Fruit fly (Drosophila melanogaster): ENCODE data around the gene Uggt.
A peak's percentile ranks its signal among the peaks of the same experiment; 100 is the strongest.

The Uggt gene

DNA sequence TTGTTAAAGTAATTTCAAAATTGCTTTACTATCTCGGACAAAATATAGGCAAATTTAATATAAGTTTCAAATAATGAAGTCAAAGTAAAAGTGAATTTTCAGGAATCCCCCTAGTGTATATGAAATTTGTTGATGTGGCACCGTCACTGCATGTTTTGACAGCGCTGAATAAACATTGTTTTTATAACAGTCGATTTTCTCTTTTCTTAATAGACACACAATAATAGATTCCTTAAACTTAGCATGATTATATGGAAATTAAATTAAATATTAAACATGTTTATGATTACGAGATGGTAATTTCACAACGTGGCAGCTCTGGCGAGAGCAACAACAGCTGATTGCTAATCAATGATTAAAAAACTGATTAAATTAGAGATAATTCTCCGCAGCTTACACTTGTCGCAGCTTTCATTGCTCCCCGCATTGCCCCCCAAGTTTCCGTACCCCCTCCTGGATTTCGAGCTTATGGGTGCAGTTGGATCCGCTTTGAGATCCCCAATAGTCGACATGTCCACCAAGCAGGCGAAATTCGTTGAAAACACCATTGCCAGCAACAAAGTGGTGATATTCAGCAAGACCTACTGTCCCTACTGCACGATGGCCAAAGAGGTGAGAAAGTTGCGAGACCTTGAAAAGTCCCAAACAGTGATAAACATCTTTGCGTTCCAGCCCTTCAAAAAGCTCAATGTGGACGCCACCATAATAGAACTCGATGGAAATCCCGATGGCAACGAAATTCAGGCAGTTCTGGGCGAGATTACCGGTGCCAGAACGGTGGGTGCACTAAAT is 3.3 kb upstream of the Uggt start, which contains the start of gene Grx1 (continued):
- TF ChIP-seq CG3919 (GFP tag; optimal IDR thresholded peaks at IDR 0.05) (peak; percentile 69), CG11902 (GFP tag; optimal IDR thresholded peaks at IDR 0.05) (peak; percentile 26), CG6276 (GFP tag; optimal IDR thresholded peaks at IDR 0.05) (no peak), CG4318 (GFP tag; optimal IDR thresholded peaks at IDR 0.05) (no peak), achi (GFP tag; optimal IDR thresholded peaks at IDR 0.05) (peak; percentile 87), CG6808 (GFP tag; optimal IDR thresholded peaks at IDR 0.05) (no peak), fd59A (GFP tag; optimal IDR thresholded peaks at IDR 0.05) (no peak), acj6 (GFP tag; optimal IDR thresholded peaks at IDR 0.05) (peak; percentile 58), CG6854 (GFP tag; optimal IDR thresholded peaks at IDR 0.05) (no peak), CG10631 (GFP tag; optimal IDR thresholded peaks at IDR 0.05) (peak; percentile 50), CG11294 (GFP tag; IDR thresholded peaks at IDR 0.05) (no peak), Blimp-1 (GFP tag; optimal IDR thresholded peaks at IDR 0.05) (peak; percentile 68), Ets21C (GFP tag; optimal IDR thresholded peaks at IDR 0.05) (peak; percentile 38), CG32006 (GFP tag; optimal IDR thresholded peaks at IDR 0.05) (peak; percentile 46), fkh (GFP tag; optimal IDR thresholded peaks at IDR 0.05) (peak; percentile 84), Lpt (GFP tag; optimal IDR thresholded peaks at IDR 0.05) (peak; percentile 48), CG8632 (GFP tag; optimal IDR thresholded peaks at IDR 0.05) (peak; percentile 47), ss (GFP tag; optimal IDR thresholded peaks at IDR 0.05) (no peak)

DNA sequence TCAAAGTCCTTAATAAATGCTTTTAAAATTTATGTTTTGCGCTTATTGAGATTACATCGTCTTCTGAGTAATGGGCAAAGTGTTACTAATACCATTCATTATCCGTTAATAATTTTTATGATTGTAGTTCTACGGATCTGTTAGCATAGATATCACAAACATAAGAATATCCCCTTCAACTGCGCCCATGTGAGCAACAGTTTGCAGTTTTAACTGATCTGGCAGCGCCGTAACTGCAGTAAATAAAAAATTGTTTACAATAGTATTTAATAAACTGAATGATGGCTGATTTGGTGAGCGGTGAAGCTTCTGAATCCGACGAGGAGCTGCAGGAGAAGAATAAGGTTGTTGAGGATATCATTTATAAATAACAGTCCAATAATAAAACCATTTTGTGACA is 2.5 kb upstream of the Uggt start, which contains the start of gene Blos3:
TSS of gene Blos3 (plus strand) at position 198 of the 400 bp plus-strand sequence.
- TF ChIP-seq CG1621 (tag; optimal IDR thresholded peaks at IDR 0.05) (peak; percentile 43), CG10669 (GFP tag; optimal IDR thresholded peaks at IDR 0.05) (no peak), CG6163 (GFP tag; IDR thresholded peaks at IDR 0.05) (no peak; the same call in 2 of the 3 replicates), CG10631 (GFP tag; optimal IDR thresholded peaks at IDR 0.05) (peak; percentile 78), fd85E (GFP tag; optimal IDR thresholded peaks at IDR 0.05) (peak; percentile 2), Ets96B (tag; optimal IDR thresholded peaks at IDR 0.05) (peak; percentile 20), CG8119 (GFP tag; IDR thresholded peaks at IDR 0.05) (peak; percentile 47; the same call in 1 of the 3 replicates), Smox (GFP tag; optimal IDR thresholded peaks at IDR 0.05) (no peak), CG11762 (GFP tag; optimal IDR thresholded peaks at IDR 0.05; ENCODE audit: insufficient read depth) (no peak), fd59A (GFP tag; optimal IDR thresholded peaks at IDR 0.05) (no peak), CG6854 (GFP tag; optimal IDR thresholded peaks at IDR 0.05) (no peak), pdm3 (GFP tag; optimal IDR thresholded peaks at IDR 0.05) (no peak), topi (GFP tag; optimal IDR thresholded peaks at IDR 0.05) (no peak), Sox14 (GFP tag; optimal IDR thresholded peaks at IDR 0.05) (peak; percentile 58), Hr38 (GFP tag; optimal IDR thresholded peaks at IDR 0.05) (no peak), Hr39 (GFP tag; optimal IDR thresholded peaks at IDR 0.05) (peak; percentile 68), spab (GFP tag; optimal IDR thresholded peaks at IDR 0.05) (no peak), dsx (GFP tag; optimal IDR thresholded peaks at IDR 0.05; ENCODE audit: poor library complexity, severe bottlenecking) (no peak), fkh (GFP tag; optimal IDR thresholded peaks at IDR 0.05) (peak; percentile 85), Sox102F (GFP tag; optimal IDR thresholded peaks at IDR 0.05) (no peak), ss (GFP tag; optimal IDR thresholded peaks at IDR 0.05) (no peak), CG7368 (GFP tag; optimal IDR thresholded peaks at IDR 0.05) (no peak), dac (GFP tag; optimal IDR thresholded peaks at IDR 0.05) (no peak), CG6808 (GFP tag; optimal IDR thresholded peaks at IDR 0.05) (no peak), CG4318 (GFP tag; optimal IDR thresholded peaks at IDR 0.05) (no peak), CG3919 (GFP tag; optimal IDR thresholded peaks at IDR 0.05) (no peak), CG11902 (GFP tag; optimal IDR thresholded peaks at IDR 0.05) (peak; percentile 41), CG31627 (GFP tag; optimal IDR thresholded peaks at IDR 0.05) (peak; percentile 77), lz (GFP tag; optimal IDR thresholded peaks at IDR 0.05) (peak; percentile 69), CG15336 (GFP tag; IDR thresholded peaks at IDR 0.05) (peak; percentile 42; the same call in 1 of the 2 replicates), Gug (GFP tag; IDR thresholded peaks at IDR 0.05) (no peak), Blimp-1 (GFP tag; optimal IDR thresholded peaks at IDR 0.05) (no peak), svp (GFP tag) (no peak), net (GFP tag; optimal IDR thresholded peaks at IDR 0.05) (no peak), Met (GFP tag; optimal IDR thresholded peaks at IDR 0.05) (no peak), vri (GFP tag; optimal IDR thresholded peaks at IDR 0.05) (no peak), Eip93F (GFP tag; optimal IDR thresholded peaks at IDR 0.05) (peak; percentile 16), CG8319 (GFP tag; optimal IDR thresholded peaks at IDR 0.05) (peak; percentile 11), CG11294 (GFP tag; IDR thresholded peaks at IDR 0.05) (no peak), cyc (GFP tag; optimal IDR thresholded peaks at IDR 0.05) (peak; percentile 63), CG6276 (GFP tag; optimal IDR thresholded peaks at IDR 0.05) (no peak)
